Worm (Caenorhabditis elegans) whole organism, mixed stage, embryonic: ENCODE measurements around the gene ZK418.2.

Experiments
- M03D4.4 ChIP-seq: sonication (generic microtip); optimal IDR thresholded peaks from 2 replicates; lab custom pipeline; 2017; ENCODE audit warnings: mild to moderate bottlenecking, missing genetic modification characterization, missing compliant biosample characterization
- bed-3 ChIP-seq: fragments of 200-800 bp; sonication (Bioruptor generic); optimal IDR thresholded peaks from 3 replicates; lab custom pipeline; 2018; ENCODE audit warnings: mild to moderate bottlenecking, missing genetic modification characterization, moderate library complexity, missing compliant biosample characterization
- blmp-1 ChIP-seq: fragments of 150-350 bp; optimal IDR thresholded peaks from 2 replicates; lab custom pipeline; 2014; ENCODE audit warnings: missing biosample characterization, missing genetic modification characterization
- ceh-39 ChIP-seq: fragments of 150-350 bp; optimal IDR thresholded peaks from 2 replicates; lab custom pipeline; 2014; ENCODE audit warnings: missing biosample characterization, missing genetic modification characterization
- ceh-83 ChIP-seq: fragments of 200-800 bp; sonication (Bioruptor generic); optimal IDR thresholded peaks from 2 replicates; lab custom pipeline; 2018; ENCODE audit warnings: mild to moderate bottlenecking, missing genetic modification characterization, missing compliant biosample characterization
- ces-1 ChIP-seq: fragments of 150-350 bp; optimal IDR thresholded peaks from 2 replicates; lab custom pipeline; 2014; ENCODE audit warnings: missing biosample characterization, missing genetic modification reagents, missing genetic modification characterization
- cnd-1 ChIP-seq: fragments of 200-800 bp; sonication (Bioruptor generic); optimal IDR thresholded peaks from 2 replicates; lab custom pipeline; 2018; ENCODE audit warnings: mild to moderate bottlenecking, missing genetic modification characterization, missing compliant biosample characterization
- drap-1 ChIP-seq: fragments of 200-800 bp; sonication (Bioruptor generic); optimal IDR thresholded peaks from 3 replicates; lab custom pipeline; 2018; ENCODE audit warnings: mild to moderate bottlenecking, missing genetic modification characterization, missing compliant biosample characterization
- elt-3 ChIP-seq: fragments of 150-350 bp; optimal IDR thresholded peaks from 2 replicates; lab custom pipeline; 2014; ENCODE audit warnings: missing biosample characterization, missing genetic modification characterization
- ham-2 ChIP-seq: fragments of 200-800 bp; sonication (Bioruptor generic); optimal IDR thresholded peaks from 2 replicates; lab custom pipeline; 2018; ENCODE audit warnings: mild to moderate bottlenecking, missing genetic modification characterization, missing compliant biosample characterization
- hlh-1 ChIP-seq: fragments of 150-350 bp; optimal IDR thresholded peaks from 2 replicates; lab custom pipeline; 2014; ENCODE audit warnings: missing biosample characterization, missing genetic modification reagents, missing genetic modification characterization
- lin-13 ChIP-seq: fragments of 150-350 bp; optimal IDR thresholded peaks from 2 replicates; lab custom pipeline; 2014; ENCODE audit warnings: missing biosample characterization, missing genetic modification characterization
- lin-32 ChIP-seq: fragments of 200-800 bp; sonication (Bioruptor generic); optimal IDR thresholded peaks from 2 replicates; lab custom pipeline; 2018; ENCODE audit warnings: mild to moderate bottlenecking, missing genetic modification characterization, missing compliant biosample characterization
- mab-5 ChIP-seq: fragments of 150-350 bp; optimal IDR thresholded peaks from 2 replicates; lab custom pipeline; 2014; ENCODE audit warnings: missing biosample characterization, missing genetic modification characterization
- mep-1 ChIP-seq: fragments of 150-350 bp; optimal IDR thresholded peaks from 2 replicates; lab custom pipeline; 2017; ENCODE audit warnings: missing biosample characterization, missing genetic modification reagents, missing genetic modification characterization, inconsistent platforms
- mls-2 ChIP-seq: sonication (generic microtip); optimal IDR thresholded peaks from 2 replicates; lab custom pipeline; 2016; ENCODE audit warnings: mild to moderate bottlenecking, missing genetic modification characterization, moderate library complexity, missing compliant biosample characterization
- nhr-12 ChIP-seq: fragments of 150-350 bp; optimal IDR thresholded peaks from 2 replicates; lab custom pipeline; 2014; ENCODE audit warnings: missing biosample characterization, missing genetic modification characterization
- nhr-28 ChIP-seq: fragments of 150-350 bp; optimal IDR thresholded peaks from 2 replicates; lab custom pipeline; 2014; ENCODE audit warnings: missing biosample characterization, missing genetic modification characterization
- nhr-76 ChIP-seq: sonication (generic microtip); optimal IDR thresholded peaks from 2 replicates; lab custom pipeline; 2017; ENCODE audit warnings: missing biosample characterization, missing genetic modification characterization
- pha-4 ChIP-seq: fragments of 150-350 bp; optimal IDR thresholded peaks from 2 replicates; lab custom pipeline; 2018; ENCODE audit warnings: missing biosample characterization, missing genetic modification reagents, missing genetic modification characterization
- sem-2 ChIP-seq: fragments of 200-800 bp; sonication (Bioruptor generic); optimal IDR thresholded peaks from 2 replicates; lab custom pipeline; 2018; ENCODE audit warnings: mild to moderate bottlenecking, missing genetic modification characterization, missing compliant biosample characterization
- snpc-4 ChIP-seq: fragments of 150-350 bp; optimal IDR thresholded peaks from 2 replicates; lab custom pipeline; 2014; ENCODE audit warnings: missing biosample characterization, missing genetic modification characterization
- sptf-1 ChIP-seq: sonication (generic microtip); optimal IDR thresholded peaks from 2 replicates; lab custom pipeline; 2017; ENCODE audit warnings: mild to moderate bottlenecking, missing genetic modification characterization, moderate library complexity, missing compliant biosample characterization
- tbx-8 ChIP-seq: fragments of 200-800 bp; sonication (Bioruptor generic); optimal IDR thresholded peaks from 2 replicates; lab custom pipeline; 2018; ENCODE audit warnings: mild to moderate bottlenecking, missing genetic modification characterization, moderate library complexity, missing compliant biosample characterization
- unc-120 ChIP-seq: sonication (generic microtip); optimal IDR thresholded peaks from 2 replicates; lab custom pipeline; 2017; ENCODE audit warnings: missing genetic modification characterization, missing compliant biosample characterization; ENCODE audit not compliant: poor library complexity, severe bottlenecking
- unc-39 ChIP-seq: fragments of 150-350 bp; optimal IDR thresholded peaks from 2 replicates; lab custom pipeline; 2014; ENCODE audit warnings: missing biosample characterization, missing genetic modification characterization
- unc-62 ChIP-seq: fragments of 150-350 bp; optimal IDR thresholded peaks from 2 replicates; lab custom pipeline; 2014; ENCODE audit warnings: missing biosample characterization, missing genetic modification reagents, missing genetic modification characterization
- zip-8 ChIP-seq: fragments of 150-350 bp; optimal IDR thresholded peaks from 2 replicates; lab custom pipeline; 2014; ENCODE audit warnings: missing biosample characterization, missing genetic modification characterization
- ztf-11 ChIP-seq: fragments of 150-350 bp; optimal IDR thresholded peaks from 2 replicates; lab custom pipeline; 2014; ENCODE audit warnings: missing biosample characterization, missing genetic modification characterization

ZK418.2 gene

ce11 chrIII:7095156-7095555 is 4.0 kb downstream of the ZK418.2 start, which contains the start of gene nhr-9:
nhr-9 (plus strand) TSS chrIII:7095462.
- TF ChIP-seq nhr-12 (tag; lab: Kevin White, UChicago) (no peak), unc-120 (no peak), mep-1 (tag; lab: Kevin White, UChicago) (no peak)
- TF ChIP-seq, all 35 proteins: peak for 0

ce11 chrIII:7096481-7096880 is 5.3 kb downstream of the ZK418.2 start:
- no peak for TF ChIP-seq unc-39 (tag; lab: Kevin White, UChicago)
- TF ChIP-seq sem-2 (GFP tag; lab: Kevin White, UChicago) = no peak
- no peak for TF ChIP-seq nhr-12 (tag; lab: Kevin White, UChicago)
- TF ChIP-seq lin-13 (tag; lab: Kevin White, UChicago) = no peak
- no peak for TF ChIP-seq bed-3 (GFP tag; lab: Kevin White, UChicago)
- TF ChIP-seq snpc-4 (tag; lab: Kevin White, UChicago) = no peak
- TF ChIP-seq mab-5 (tag; lab: Kevin White, UChicago) = no peak
- TF ChIP-seq blmp-1 (tag; lab: Kevin White, UChicago) = no peak
- TF ChIP-seq unc-62 (GFP tag; lab: Kevin White, UChicago) = no peak
- TF ChIP-seq tbx-8 (GFP tag; lab: Kevin White, UChicago) = no peak
- no peak for TF ChIP-seq ham-2 (GFP tag; lab: Kevin White, UChicago)

ce11 chrIII:7100001-7100400 is 8.9 kb downstream of the ZK418.2 start, which contains the start of gene ZK418.11:
ZK418.11 (plus strand) TSS chrIII:7100289.
- TF ChIP-seq hlh-1 (tag; lab: Kevin White, UChicago) (no peak), bed-3 (GFP tag; lab: Kevin White, UChicago) (no peak)
- TF ChIP-seq, all 35 proteins: peak for 0

ce11 chrIII:7101814-7102477 is 10.8 kb downstream of the ZK418.2 start:
- no peak for TF ChIP-seq ceh-39 (tag; lab: Kevin White, UChicago)
- TF ChIP-seq unc-120 = no peak
- no peak for TF ChIP-seq bed-3 (GFP tag; lab: Kevin White, UChicago)
- TF ChIP-seq drap-1 (GFP tag; lab: Kevin White, UChicago) = no peak
- TF ChIP-seq ceh-83 (GFP tag; lab: Kevin White, UChicago) = no peak
- no peak for TF ChIP-seq ztf-11 (tag; lab: Kevin White, UChicago)
- TF ChIP-seq mls-2 (tag; lab: Kevin White, UChicago) = no peak
- no peak for TF ChIP-seq pha-4
- TF ChIP-seq M03D4.4 (tag; lab: Kevin White, UChicago) = no peak
- no peak for TF ChIP-seq zip-8 (tag; lab: Kevin White, UChicago)

ce11 chrIII:7103940-7104440 is 12.8 kb downstream of the ZK418.2 start, which contains the start of gene cpg-2:
cpg-2 (minus strand) TSS chrIII:7103990.
- TF ChIP-seq ces-1 (GFP tag; lab: Kevin White, UChicago) (no peak), blmp-1 (tag; lab: Kevin White, UChicago) (no peak)

- TF ChIP-seq sptf-1 = no peak
- no peak for TF ChIP-seq blmp-1 (tag; lab: Kevin White, UChicago)
- TF ChIP-seq zip-8 (tag; lab: Kevin White, UChicago) = no peak
- no peak for TF ChIP-seq unc-120
- no peak for TF ChIP-seq ztf-11 (tag; lab: Kevin White, UChicago)
- TF ChIP-seq ceh-39 (tag; lab: Kevin White, UChicago) = no peak
- no peak for TF ChIP-seq ces-1 (GFP tag; lab: Kevin White, UChicago)
- no peak for TF ChIP-seq lin-32 (GFP tag; lab: Kevin White, UChicago)
- no peak for TF ChIP-seq lin-13 (tag; lab: Kevin White, UChicago)
- TF ChIP-seq elt-3 (tag; lab: Kevin White, UChicago) = no peak
- no peak for TF ChIP-seq pha-4
- TF ChIP-seq drap-1 (GFP tag; lab: Kevin White, UChicago) = no peak
- no peak for TF ChIP-seq nhr-28 (tag; lab: Kevin White, UChicago)
- TF ChIP-seq cnd-1 (tag; lab: Kevin White, UChicago) = no peak
- no peak for TF ChIP-seq nhr-76
These were observed 15.7 kb downstream of the ZK418.2 start for ce11 chrIII:7106854-7107253.
